Worm (Caenorhabditis elegans) whole organism, mixed stage, embryonic: Measurements from ENCODE around the gene flh-3.

ENCODE experiments used
- M03D4.4 ChIP-seq: sonication (generic microtip); optimal IDR thresholded peaks from 2 replicates; lab custom pipeline; 2017; ENCODE audit warnings: mild to moderate bottlenecking, missing genetic modification characterization, missing compliant biosample characterization
- blmp-1 ChIP-seq: fragments of 150-350 bp; optimal IDR thresholded peaks from 2 replicates; lab custom pipeline; 2014; ENCODE audit warnings: missing biosample characterization, missing genetic modification characterization
- ceh-39 ChIP-seq: fragments of 150-350 bp; optimal IDR thresholded peaks from 2 replicates; lab custom pipeline; 2014; ENCODE audit warnings: missing biosample characterization, missing genetic modification characterization
- ceh-43 ChIP-seq: fragments of 200-800 bp; sonication (Bioruptor generic); optimal IDR thresholded peaks from 2 replicates; lab custom pipeline; 2018; ENCODE audit warnings: mild to moderate bottlenecking, missing genetic modification characterization, moderate library complexity, missing compliant biosample characterization
- ceh-83 ChIP-seq: fragments of 200-800 bp; sonication (Bioruptor generic); optimal IDR thresholded peaks from 2 replicates; lab custom pipeline; 2018; ENCODE audit warnings: mild to moderate bottlenecking, missing genetic modification characterization, missing compliant biosample characterization
- ces-1 ChIP-seq: fragments of 150-350 bp; optimal IDR thresholded peaks from 2 replicates; lab custom pipeline; 2014; ENCODE audit warnings: missing biosample characterization, missing genetic modification reagents, missing genetic modification characterization
- drap-1 ChIP-seq: fragments of 200-800 bp; sonication (Bioruptor generic); optimal IDR thresholded peaks from 3 replicates; lab custom pipeline; 2018; ENCODE audit warnings: mild to moderate bottlenecking, missing genetic modification characterization, missing compliant biosample characterization
- elt-1 ChIP-seq: sonication (generic microtip); optimal IDR thresholded peaks from 2 replicates; lab custom pipeline; 2017; ENCODE audit warnings: missing genetic modification characterization, mild to moderate bottlenecking, missing compliant biosample characterization, antibody characterized with exemption, moderate library complexity, borderline replicate concordance; ENCODE audit not compliant: insufficient read depth
- elt-3 ChIP-seq: fragments of 150-350 bp; optimal IDR thresholded peaks from 2 replicates; lab custom pipeline; 2014; ENCODE audit warnings: missing biosample characterization, missing genetic modification characterization
- ham-2 ChIP-seq: fragments of 200-800 bp; sonication (Bioruptor generic); optimal IDR thresholded peaks from 2 replicates; lab custom pipeline; 2018; ENCODE audit warnings: mild to moderate bottlenecking, missing genetic modification characterization, missing compliant biosample characterization
- hlh-1 ChIP-seq: fragments of 150-350 bp; optimal IDR thresholded peaks from 2 replicates; lab custom pipeline; 2014; ENCODE audit warnings: missing biosample characterization, missing genetic modification reagents, missing genetic modification characterization
- lin-13 ChIP-seq: fragments of 150-350 bp; optimal IDR thresholded peaks from 2 replicates; lab custom pipeline; 2014; ENCODE audit warnings: missing biosample characterization, missing genetic modification characterization
- lin-32 ChIP-seq: fragments of 200-800 bp; sonication (Bioruptor generic); optimal IDR thresholded peaks from 2 replicates; lab custom pipeline; 2018; ENCODE audit warnings: mild to moderate bottlenecking, missing genetic modification characterization, missing compliant biosample characterization
- lsy-2 ChIP-seq: fragments of 150-350 bp; optimal IDR thresholded peaks from 2 replicates; lab custom pipeline; 2014; ENCODE audit warnings: missing biosample characterization, missing genetic modification characterization
- mep-1 ChIP-seq: fragments of 150-350 bp; optimal IDR thresholded peaks from 2 replicates; lab custom pipeline; 2017; ENCODE audit warnings: missing biosample characterization, missing genetic modification reagents, missing genetic modification characterization, inconsistent platforms
- mls-2 ChIP-seq: sonication (generic microtip); optimal IDR thresholded peaks from 2 replicates; lab custom pipeline; 2016; ENCODE audit warnings: mild to moderate bottlenecking, missing genetic modification characterization, moderate library complexity, missing compliant biosample characterization
- nhr-12 ChIP-seq: fragments of 150-350 bp; optimal IDR thresholded peaks from 2 replicates; lab custom pipeline; 2014; ENCODE audit warnings: missing biosample characterization, missing genetic modification characterization
- nhr-2 ChIP-seq: fragments of 150-350 bp; optimal IDR thresholded peaks from 2 replicates; lab custom pipeline; 2014; ENCODE audit warnings: missing biosample characterization, missing genetic modification characterization
- nhr-237 ChIP-seq: fragments of 150-350 bp; optimal IDR thresholded peaks from 2 replicates; lab custom pipeline; 2014; ENCODE audit warnings: missing biosample characterization, missing genetic modification characterization
- nhr-76 ChIP-seq: sonication (generic microtip); optimal IDR thresholded peaks from 2 replicates; lab custom pipeline; 2017; ENCODE audit warnings: missing biosample characterization, missing genetic modification characterization
- sem-2 ChIP-seq: fragments of 200-800 bp; sonication (Bioruptor generic); optimal IDR thresholded peaks from 2 replicates; lab custom pipeline; 2018; ENCODE audit warnings: mild to moderate bottlenecking, missing genetic modification characterization, missing compliant biosample characterization
- snpc-4 ChIP-seq: fragments of 150-350 bp; optimal IDR thresholded peaks from 2 replicates; lab custom pipeline; 2014; ENCODE audit warnings: missing biosample characterization, missing genetic modification characterization
- sptf-1 ChIP-seq: sonication (generic microtip); optimal IDR thresholded peaks from 2 replicates; lab custom pipeline; 2017; ENCODE audit warnings: mild to moderate bottlenecking, missing genetic modification characterization, moderate library complexity, missing compliant biosample characterization
- tbx-8 ChIP-seq: fragments of 200-800 bp; sonication (Bioruptor generic); optimal IDR thresholded peaks from 2 replicates; lab custom pipeline; 2018; ENCODE audit warnings: mild to moderate bottlenecking, missing genetic modification characterization, moderate library complexity, missing compliant biosample characterization
- unc-120 ChIP-seq: sonication (generic microtip); optimal IDR thresholded peaks from 2 replicates; lab custom pipeline; 2017; ENCODE audit warnings: missing genetic modification characterization, missing compliant biosample characterization; ENCODE audit not compliant: poor library complexity, severe bottlenecking
- unc-39 ChIP-seq: fragments of 150-350 bp; optimal IDR thresholded peaks from 2 replicates; lab custom pipeline; 2014; ENCODE audit warnings: missing biosample characterization, missing genetic modification characterization
- unc-62 ChIP-seq: fragments of 150-350 bp; optimal IDR thresholded peaks from 2 replicates; lab custom pipeline; 2014; ENCODE audit warnings: missing biosample characterization, missing genetic modification reagents, missing genetic modification characterization
- zip-8 ChIP-seq: fragments of 150-350 bp; optimal IDR thresholded peaks from 2 replicates; lab custom pipeline; 2014; ENCODE audit warnings: missing biosample characterization, missing genetic modification characterization
- ztf-11 ChIP-seq: fragments of 150-350 bp; optimal IDR thresholded peaks from 2 replicates; lab custom pipeline; 2014; ENCODE audit warnings: missing biosample characterization, missing genetic modification characterization

flh-3 gene

DNA sequence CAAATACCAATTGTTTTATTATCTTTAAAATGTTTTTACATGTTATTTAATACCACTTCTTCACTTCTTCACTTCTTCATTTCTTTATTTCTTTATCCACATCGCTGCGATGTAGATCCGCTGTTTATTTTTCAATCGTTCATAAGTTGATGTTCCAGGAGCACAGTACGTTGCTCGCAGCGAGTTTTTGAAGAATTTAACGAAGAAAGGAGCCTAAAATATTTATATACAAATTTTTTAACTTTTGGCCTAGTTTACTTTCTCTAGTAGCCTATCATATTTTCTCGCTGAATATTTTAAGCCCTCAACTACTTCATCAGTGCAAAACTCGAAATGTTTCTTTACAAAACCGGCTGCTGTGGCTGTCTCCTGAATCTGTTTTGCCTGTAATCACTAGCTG, 48.3 kb downstream of the flh-3 start:
- no peak for TF ChIP-seq M03D4.4 (tag; lab: Kevin White, UChicago)
- no peak for TF ChIP-seq zip-8 (tag; lab: Kevin White, UChicago)
- TF ChIP-seq snpc-4, result no peak
- no peak for TF ChIP-seq ceh-43 (GFP tag; lab: Kevin White, UChicago)
- TF ChIP-seq mep-1 (tag; lab: Kevin White, UChicago), result no peak
- TF ChIP-seq ceh-39, result no peak
- TF ChIP-seq lin-13 (tag; lab: Kevin White, UChicago), result no peak
- no peak for TF ChIP-seq lsy-2
- TF ChIP-seq nhr-2 (tag; lab: Kevin White, UChicago), result no peak
- no peak for TF ChIP-seq ceh-83 (GFP tag; lab: Kevin White, UChicago)

DNA sequence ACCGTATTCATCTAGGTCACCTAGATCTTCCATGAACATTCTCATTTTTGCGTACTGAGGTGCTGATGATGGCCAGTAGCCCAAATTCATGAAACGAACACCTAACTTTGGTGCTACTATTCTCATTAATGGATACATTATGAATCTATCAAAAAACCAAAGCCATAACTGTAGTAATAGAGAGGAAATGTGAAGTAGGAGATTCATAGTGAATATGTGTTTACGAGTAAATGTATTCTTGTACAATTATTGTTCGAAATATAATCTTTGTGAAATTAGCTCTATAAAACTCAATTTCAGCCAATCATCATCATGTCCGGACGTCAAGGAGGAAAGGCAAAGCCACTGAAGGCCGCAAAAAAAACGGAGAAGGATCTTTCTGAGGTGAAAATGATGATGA, 49.2 kb downstream of the flh-3 start, which contains the start of the genes F49C12.11 and nemt-1:
F49C12.11 (plus strand) TSS at position 301 of the 400 bp plus-strand sequence.
nemt-1 (minus strand) TSS at position 360 of the 400 bp plus-strand sequence.
- TF ChIP-seq nhr-76 (tag; lab: Kevin White, UChicago) (no peak), ztf-11 (no peak), tbx-8 (GFP tag; lab: Kevin White, UChicago) (no peak), snpc-4 (no peak), ceh-43 (GFP tag; lab: Kevin White, UChicago) (no peak), lsy-2 (no peak), hlh-1 (tag; lab: Kevin White, UChicago) (no peak), blmp-1 (no peak), sem-2 (GFP tag; lab: Kevin White, UChicago) (no peak), drap-1 (GFP tag; lab: Kevin White, UChicago) (no peak), ceh-83 (GFP tag; lab: Kevin White, UChicago) (no peak), ces-1 (GFP tag; lab: Kevin White, UChicago) (no peak), mls-2 (tag; lab: Kevin White, UChicago) (no peak), nhr-12 (tag; lab: Kevin White, UChicago) (no peak), elt-3 (tag; lab: Kevin White, UChicago) (no peak), elt-1 (tag; lab: Kevin White, UChicago) (no peak), lin-13 (tag; lab: Kevin White, UChicago) (no peak), lin-32 (GFP tag; lab: Kevin White, UChicago) (no peak), ham-2 (GFP tag; lab: Kevin White, UChicago) (no peak), mep-1 (tag; lab: Kevin White, UChicago) (no peak)

DNA sequence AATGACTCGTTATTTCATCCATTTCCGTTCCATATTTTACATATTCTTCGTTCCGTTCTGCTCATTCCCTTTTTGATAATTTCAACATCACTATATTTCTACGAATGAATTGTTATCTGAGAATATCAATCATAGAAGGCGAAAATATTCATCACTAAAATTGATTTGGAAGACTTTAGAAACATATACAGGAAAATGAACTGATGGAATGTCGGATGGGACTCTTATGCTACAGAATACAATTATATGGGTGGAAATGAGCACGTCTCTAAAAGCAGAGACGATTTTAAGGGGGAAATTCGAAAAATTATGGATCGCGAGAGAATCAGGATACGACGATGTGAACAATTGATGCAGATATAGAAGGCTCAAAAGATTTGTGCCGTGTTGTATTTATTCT, 50.1 kb downstream of the flh-3 start:
- no peak for TF ChIP-seq sem-2 (GFP tag; lab: Kevin White, UChicago)
- TF ChIP-seq nhr-76 (tag; lab: Kevin White, UChicago), result no peak

DNA sequence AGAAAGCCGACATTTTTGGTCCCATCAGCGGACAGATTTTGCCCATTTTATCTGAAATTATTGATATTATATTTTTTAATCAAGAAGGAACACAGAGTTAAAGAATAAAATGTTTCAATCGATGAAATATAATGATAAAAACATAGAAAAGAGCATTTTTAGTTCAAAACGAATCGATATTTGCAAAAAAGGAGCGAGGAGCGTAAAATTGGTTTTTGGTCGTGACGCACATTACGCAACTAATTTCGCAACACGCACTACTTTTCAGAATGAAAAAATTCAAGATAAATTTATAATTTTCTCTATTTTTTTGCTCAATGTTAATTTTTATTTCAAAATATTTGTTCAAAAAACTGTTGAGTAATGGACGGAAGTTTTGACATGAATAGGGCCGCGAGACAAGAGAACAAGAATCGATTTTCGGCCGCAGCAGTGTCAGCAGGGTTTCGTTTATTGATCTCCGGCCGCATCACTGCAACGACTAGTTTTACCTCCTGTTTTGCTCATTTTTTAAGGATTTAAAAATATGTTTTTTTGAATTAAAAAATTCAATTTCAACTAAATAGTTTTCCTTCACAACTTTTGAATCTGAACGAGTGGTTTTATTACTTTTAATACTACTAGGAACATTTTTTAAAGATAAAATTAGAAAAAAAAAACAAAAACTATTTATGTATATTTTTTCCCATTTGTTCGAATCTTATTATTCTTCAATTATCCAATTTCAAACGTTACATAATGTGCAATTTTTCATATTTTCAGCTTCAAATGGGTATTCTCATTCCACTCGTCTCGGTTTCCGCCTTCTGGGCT, 51.3 kb downstream of the flh-3 start, which contains the start of the genes F49C12.12 and vha-17:
F49C12.12 (minus strand) TSS at position 51 of the 813 bp plus-strand sequence.
vha-17 (plus strand) TSS at position 763 of the 813 bp plus-strand sequence.
- TF ChIP-seq ceh-83 (GFP tag; lab: Kevin White, UChicago) (no peak), nhr-237 (peak; percentile 10), sptf-1 (tag; lab: Kevin White, UChicago) (no peak), lin-32 (GFP tag; lab: Kevin White, UChicago) (no peak), unc-120 (tag; lab: Kevin White, UChicago) (peak; percentile 1), nhr-2 (tag; lab: Kevin White, UChicago) (no peak), mep-1 (tag; lab: Kevin White, UChicago) (no peak), unc-39 (tag; lab: Kevin White, UChicago) (no peak), M03D4.4 (tag; lab: Kevin White, UChicago) (no peak), zip-8 (tag; lab: Kevin White, UChicago) (no peak), ceh-39 (peak; percentile 33), unc-62 (GFP tag; lab: Kevin White, UChicago) (no peak)
